Worm (Caenorhabditis elegans) whole organism, young adult: ENCODE data around the gene F26F12.8.

ENCODE experiments used
- F49E8.2 ChIP-seq: sonication (generic microtip); optimal IDR thresholded peaks from 3 replicates; lab custom pipeline; 2017; ENCODE audit warnings: missing genetic modification characterization, mild to moderate bottlenecking, missing compliant biosample characterization, antibody characterized with exemption, moderate library complexity; ENCODE audit not compliant: insufficient read depth
- Y53F4B.3 ChIP-seq: fragments of 200-800 bp; sonication (Bioruptor generic); IDR thresholded peaks from 2 replicates; pipeline ENCODE4 v1.3.6; 2022; ENCODE audit warnings: missing genetic modification reagents, missing genetic modification characterization, missing compliant biosample characterization
- Y53G8AR.9 ChIP-seq: fragments of 200-800 bp; sonication (Bioruptor generic); conservative IDR thresholded peaks from 2 replicates; pipeline ENCODE4 v1.3.6; 2022; ENCODE audit warnings: missing genetic modification reagents, missing genetic modification characterization, missing compliant biosample characterization
- ama-1 ChIP-seq, 3 experiments: fragments of 150-350 bp in 1 of 3; sonication (generic microtip) in 2 of 3; optimal IDR thresholded peaks; 2 replicates each; lab custom pipeline; 2014 to 2018; ENCODE audit warnings: missing biosample characterization in 2 of 3, missing genetic modification characterization in 2 of 3, missing genetic modification reagents in 2 of 3
- attf-6 ChIP-seq: fragments of 200-800 bp; sonication (Bioruptor generic); IDR thresholded peaks from 2 replicates; pipeline ENCODE4 v1.3.6; 2022; ENCODE audit warnings: missing genetic modification reagents, missing genetic modification characterization, missing compliant biosample characterization
- snpc-1.3 ChIP-seq: sonication (generic microtip); optimal IDR thresholded peaks from 2 replicates; lab custom pipeline; 2017; ENCODE audit warnings: missing genetic modification characterization, mild to moderate bottlenecking, missing compliant biosample characterization, antibody characterized with exemption, moderate library complexity, missing genotype, missing genetic modification reagents; ENCODE audit not compliant: insufficient read depth
- unc-130 ChIP-seq: sonication (generic microtip); optimal IDR thresholded peaks from 2 replicates; lab custom pipeline; 2016; ENCODE audit warnings: missing genetic modification reagents, missing genetic modification characterization, missing compliant biosample characterization

DNA sequence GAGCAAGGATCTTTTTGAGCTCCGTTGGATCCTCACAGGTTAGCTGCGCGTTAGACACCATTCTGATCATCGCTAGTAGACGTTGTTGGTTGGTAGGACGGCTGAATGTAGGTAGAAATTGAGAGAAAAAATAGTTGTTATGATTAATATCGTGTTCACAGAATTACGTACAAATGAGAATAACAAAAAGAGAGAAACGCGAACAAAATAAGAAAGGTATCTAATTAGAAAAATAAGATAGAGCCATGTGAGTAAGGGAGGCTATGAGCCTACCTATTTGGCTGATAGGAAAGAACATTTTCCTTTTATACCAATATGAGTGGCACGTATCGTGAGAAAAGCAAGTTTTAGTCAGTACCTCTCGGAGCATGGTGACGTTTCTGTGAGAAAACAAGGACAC, 21.4 kb upstream of the F26F12.8 start, which contains the start of gene C04E6.8:
- TF ChIP-seq unc-130 (GFP tag; lab: Kevin White, UChicago), result no peak
- no peak for TF ChIP-seq snpc-1.3
- TF ChIP-seq attf-6 (GFP tag; lab: Robert Waterston, UW), result no peak
- TF ChIP-seq ama-1 (optimal IDR thresholded peaks at IDR 0.05; lab: Kevin White, UChicago), result no peak
- TF ChIP-seq ama-1 (GFP tag; optimal IDR thresholded peaks at IDR 0.05; lab: Kevin White, UChicago), result no peak
- TF ChIP-seq F49E8.2, result no peak
- no peak for TF ChIP-seq Y53G8AR.9 (GFP tag; lab: Robert Waterston, UW)
- no peak for TF ChIP-seq Y53F4B.3
